Worm (Caenorhabditis elegans): ENCODE data around the gene F07A11.5.

F07A11.5 gene

DNA sequence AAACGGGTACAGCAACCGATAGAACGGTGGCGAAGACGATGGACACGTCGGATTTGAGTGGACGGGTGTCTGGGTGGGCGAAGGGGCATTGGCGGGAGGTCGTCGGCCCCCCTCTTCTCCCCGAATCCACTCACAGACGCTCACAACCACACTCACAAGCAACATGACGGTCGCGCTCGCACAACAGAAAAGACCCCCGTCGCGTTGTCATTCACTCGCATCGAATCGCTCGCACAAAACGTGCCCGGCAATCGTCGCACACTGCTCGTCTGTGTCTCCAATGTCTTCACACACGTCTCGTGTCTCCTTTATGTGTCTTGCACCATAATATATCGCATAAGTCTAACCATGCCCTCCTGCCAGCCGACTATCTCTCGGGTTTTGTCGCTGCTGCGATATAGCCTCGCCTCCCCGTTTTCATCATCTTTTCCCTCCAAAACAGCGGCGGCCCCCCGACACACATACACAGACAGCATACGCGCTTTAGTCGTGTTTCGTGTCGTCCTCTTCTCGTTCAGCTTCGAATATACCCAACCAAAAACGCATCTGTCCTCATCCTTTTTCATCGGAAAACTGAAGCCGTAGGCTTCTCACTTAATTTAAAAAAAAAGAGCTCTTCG lies 22.1 kb downstream of the F07A11.5 start:
- no peak for TF ChIP-seq cebp-2 (GFP tag; IDR thresholded peaks at IDR 0.05)
- 0 out of 2 replicates have a peak, but pooled peaks have one; percentile 41 for TF ChIP-seq attf-3 (GFP tag; conservative IDR thresholded peaks at IDR 0.05)
- TF ChIP-seq T26A5.8 (tag; optimal IDR thresholded peaks at IDR 0.05): no peak
- TF ChIP-seq snpc-1.1 (tag; optimal IDR thresholded peaks at IDR 0.05; ENCODE audit: insufficient read depth): peak; percentile 7
- no peak for TF ChIP-seq T07F8.4 (tag; optimal IDR thresholded peaks at IDR 0.05)
- TF ChIP-seq atf-7 (tag; optimal IDR thresholded peaks at IDR 0.05): peak; percentile 52
- no peak for TF ChIP-seq F37B4.10 (GFP tag; IDR thresholded peaks at IDR 0.05)
- TF ChIP-seq mcd-1 (GFP tag; IDR thresholded peaks at IDR 0.05): peak; percentile 66
- TF ChIP-seq cebp-1 (GFP tag; IDR thresholded peaks at IDR 0.05): peak; percentile 78
- TF ChIP-seq cebp-1 (tag; optimal IDR thresholded peaks at IDR 0.05): peak; percentile 93
- TF ChIP-seq ekl-4 (GFP tag; IDR thresholded peaks at IDR 0.05): peak; percentile 68; the same call in 1 of the 2 replicates
- peak; percentile 92 for TF ChIP-seq attf-5 (GFP tag; optimal IDR thresholded peaks at IDR 0.05)
- TF ChIP-seq lsl-1 (GFP tag; optimal IDR thresholded peaks at IDR 0.05): no peak
- no peak for TF ChIP-seq F23B12.7 (tag; optimal IDR thresholded peaks at IDR 0.05; ENCODE audit: insufficient read depth)
- TF ChIP-seq zim-3 (tag; optimal IDR thresholded peaks at IDR 0.05): no peak
- peak; percentile 88 for TF ChIP-seq nfyb-1 (GFP tag; IDR thresholded peaks at IDR 0.05)
- peak; percentile 18 for TF ChIP-seq athp-1 (tag; optimal IDR thresholded peaks at IDR 0.05)
- no peak for TF ChIP-seq snpc-1.3 (tag; optimal IDR thresholded peaks at IDR 0.05; ENCODE audit: insufficient read depth)
- no peak for TF ChIP-seq ama-1 (optimal IDR thresholded peaks at IDR 0.05)
- TF ChIP-seq ama-1 (GFP tag; optimal IDR thresholded peaks at IDR 0.05): no peak
- TF ChIP-seq pha-4 (tag; optimal IDR thresholded peaks at IDR 0.05): no peak
- TF ChIP-seq hsf-1 (GFP tag; IDR thresholded peaks at IDR 0.05): no peak
- TF ChIP-seq C06A6.2 (GFP tag; conservative IDR thresholded peaks at IDR 0.05): peak; percentile 76
- no peak for TF ChIP-seq dpl-1 (GFP tag; optimal IDR thresholded peaks at IDR 0.05)
- TF ChIP-seq egl-18 (GFP tag; IDR thresholded peaks at IDR 0.05): no peak
- TF ChIP-seq aptf-2 (GFP tag; conservative IDR thresholded peaks at IDR 0.05): no peak
- peak; percentile 63; the same call in 1 of the 2 replicates for TF ChIP-seq rcor-1 (GFP tag; IDR thresholded peaks at IDR 0.05)
- TF ChIP-seq egl-44 (GFP tag; IDR thresholded peaks at IDR 0.05): no peak
- no peak for TF ChIP-seq ztf-25 (GFP tag; IDR thresholded peaks at IDR 0.05)
- TF ChIP-seq tbp1 (GFP tag; optimal IDR thresholded peaks at IDR 0.05): peak; percentile 62
- TF ChIP-seq ztf-3 (GFP tag; optimal IDR thresholded peaks at IDR 0.05): no peak
- TF ChIP-seq sdz-38 (tag; optimal IDR thresholded peaks at IDR 0.05): no peak
- TF ChIP-seq ztf-22 (GFP tag; optimal IDR thresholded peaks at IDR 0.05): peak; percentile 67
- TF ChIP-seq bed-2 (GFP tag; IDR thresholded peaks at IDR 0.05): no peak; the same call in 1 of the 2 replicates
- peak; percentile 26 for TF ChIP-seq sptf-2 (GFP tag; optimal IDR thresholded peaks at IDR 0.05)
- no peak for TF ChIP-seq F10E7.11 (tag; optimal IDR thresholded peaks at IDR 0.05)
- no peak for TF ChIP-seq tlf-1 (GFP tag; optimal IDR thresholded peaks at IDR 0.05)
- no peak for TF ChIP-seq rec-8 (tag; optimal IDR thresholded peaks at IDR 0.05)
- TF ChIP-seq K11D2.4 (GFP tag; IDR thresholded peaks at IDR 0.05): peak; percentile 82
- TF ChIP-seq ztf-18 (tag; optimal IDR thresholded peaks at IDR 0.05): peak; percentile 50
- TF ChIP-seq Y95B8A.8 (GFP tag; IDR thresholded peaks at IDR 0.05): no peak
- no peak for TF ChIP-seq lsy-27 (tag; optimal IDR thresholded peaks at IDR 0.05; ENCODE audit: borderline replicate concordance, insufficient read depth)
- TF ChIP-seq pbrm-1 (GFP tag; IDR thresholded peaks at IDR 0.05): peak; percentile 79; the same call in 1 of the 2 replicates
- TF ChIP-seq B0261.1 (tag; optimal IDR thresholded peaks at IDR 0.05): no peak
- peak; percentile 81; the same call in 1 of the 2 replicates for TF ChIP-seq egrh-3 (GFP tag; IDR thresholded peaks at IDR 0.05)
- TF ChIP-seq ceh-40 (GFP tag; IDR thresholded peaks at IDR 0.05): no peak
- peak; percentile 87 for TF ChIP-seq lin-40 (tag; optimal IDR thresholded peaks at IDR 0.05)
- TF ChIP-seq C17E4.6 (GFP tag; IDR thresholded peaks at IDR 0.05): no peak

Data from whole organism, young adult.